Fruit fly (Drosophila melanogaster): ENCODE measurements around the gene mRpL45.

The mRpL45 gene

dm6 chr3R:22596450-22596849 lies 21.8 kb upstream of the mRpL45 start (continued):
- TF ChIP-seq Dip2 (GFP tag; IDR thresholded peaks at IDR 0.05): no peak
- TF ChIP-seq nerfin-2 (GFP tag; IDR thresholded peaks at IDR 0.05; ENCODE audit: partially characterized antibody): no peak
- TF ChIP-seq Hmr (GFP tag; optimal IDR thresholded peaks at IDR 0.05): peak; percentile 74
- TF ChIP-seq CG3995 (GFP tag; optimal IDR thresholded peaks at IDR 0.05): no peak
- peak; percentile 38; the same call in 1 of the 3 replicates for TF ChIP-seq B-H1 (GFP tag; IDR thresholded peaks at IDR 0.05)
- TF ChIP-seq CG7786 (GFP tag; optimal IDR thresholded peaks at IDR 0.05): peak; percentile 32
- peak; percentile 44 for TF ChIP-seq CG8089 (GFP tag; optimal IDR thresholded peaks at IDR 0.05)
- no peak for TF ChIP-seq CG17912 (GFP tag; optimal IDR thresholded peaks at IDR 0.05)
- no peak for TF ChIP-seq CG1602 (GFP tag; optimal IDR thresholded peaks at IDR 0.05)
- TF ChIP-seq CG17568 (GFP tag; optimal IDR thresholded peaks at IDR 0.05): no peak
- TF ChIP-seq CG11723 (GFP tag; optimal IDR thresholded peaks at IDR 0.05): peak; percentile 44
- no peak for TF ChIP-seq Sin3A (optimal IDR thresholded peaks at IDR 0.05)
- no peak for TF ChIP-seq CG16813 (GFP tag; IDR thresholded peaks at IDR 0.05; ENCODE audit: partially characterized antibody)
- peak; percentile 25 for TF ChIP-seq gcm (GFP tag; optimal IDR thresholded peaks at IDR 0.05)
- TF ChIP-seq CG2120 (GFP tag; optimal IDR thresholded peaks at IDR 0.05): no peak
- TF ChIP-seq CG4424 (GFP tag; optimal IDR thresholded peaks at IDR 0.05): no peak
- no peak for TF ChIP-seq CG2129 (GFP tag; IDR thresholded peaks at IDR 0.05; ENCODE audit: partially characterized antibody)
- peak; percentile 38 for TF ChIP-seq grn (GFP tag; optimal IDR thresholded peaks at IDR 0.05)
- TF ChIP-seq crc (GFP tag; optimal IDR thresholded peaks at IDR 0.05): no peak
- TF ChIP-seq tin (GFP tag; optimal IDR thresholded peaks at IDR 0.05): no peak
- peak; percentile 79 for TF ChIP-seq Xrp1 (GFP tag; IDR thresholded peaks at IDR 0.05)
- TF ChIP-seq Fer3 (tag; optimal IDR thresholded peaks at IDR 0.05): peak; percentile 52
- TF ChIP-seq disco-r (GFP tag; optimal IDR thresholded peaks at IDR 0.05): no peak
- peak; percentile 5 for TF ChIP-seq D19A (tag; optimal IDR thresholded peaks at IDR 0.05)
- TF ChIP-seq Ssrp (tag; optimal IDR thresholded peaks at IDR 0.05): no peak
- TF ChIP-seq bab2 (GFP tag; optimal IDR thresholded peaks at IDR 0.05): peak; percentile 61
- no peak for TF ChIP-seq pum (GFP tag; optimal IDR thresholded peaks at IDR 0.05)
- TF ChIP-seq Ada2b (GFP tag; IDR thresholded peaks at IDR 0.05): no peak
- TF ChIP-seq zf30C (GFP tag; optimal IDR thresholded peaks at IDR 0.05): no peak
- peak; percentile 11 for TF ChIP-seq CG12391 (tag; optimal IDR thresholded peaks at IDR 0.05)
- TF ChIP-seq repo (GFP tag; optimal IDR thresholded peaks at IDR 0.05): no peak
- no peak for TF ChIP-seq Deaf1 (tag; optimal IDR thresholded peaks at IDR 0.05)
- TF ChIP-seq Poxn (GFP tag; IDR thresholded peaks at IDR 0.05): no peak
- TF ChIP-seq NC2α (GFP tag; optimal IDR thresholded peaks at IDR 0.05): peak; percentile 32
- 0 out of 2 replicates have a peak, but pooled peaks have one; percentile 12 for TF ChIP-seq CG31441 (GFP tag; IDR thresholded peaks at IDR 0.05)
- TF ChIP-seq aop (GFP tag; IDR thresholded peaks at IDR 0.05): no peak

dm6 chr3R:22597344-22597954 lies 20.8 kb upstream of the mRpL45 start:
- no peak for TF ChIP-seq yki (optimal IDR thresholded peaks at IDR 0.05)
- TF ChIP-seq CG17568 (GFP tag; optimal IDR thresholded peaks at IDR 0.05): no peak
- peak; percentile 79 for TF ChIP-seq nmo (GFP tag; optimal IDR thresholded peaks at IDR 0.05)
- TF ChIP-seq CG8944 (GFP tag; optimal IDR thresholded peaks at IDR 0.05): peak; percentile 56
- peak; percentile 70 for TF ChIP-seq esg (GFP tag; conservative IDR thresholded peaks at IDR 0.05)
- TF ChIP-seq hth (optimal IDR thresholded peaks at IDR 0.05): no peak
- peak; percentile 69 for TF ChIP-seq salm (tag; optimal IDR thresholded peaks at IDR 0.05)
- TF ChIP-seq onecut (GFP tag; IDR thresholded peaks at IDR 0.05): peak; percentile 68
- peak; percentile 12 for TF ChIP-seq NK7.1 (GFP tag; optimal IDR thresholded peaks at IDR 0.05)
- no peak for TF ChIP-seq fu2 (GFP tag; optimal IDR thresholded peaks at IDR 0.05)
- no peak for TF ChIP-seq vfl (GFP tag; optimal IDR thresholded peaks at IDR 0.05)
- TF ChIP-seq cg (GFP tag; optimal IDR thresholded peaks at IDR 0.05): peak; percentile 26
- TF ChIP-seq CG12769 (tag; optimal IDR thresholded peaks at IDR 0.05): no peak
- TF ChIP-seq CG7786 (GFP tag; optimal IDR thresholded peaks at IDR 0.05): peak; percentile 46
- TF ChIP-seq Hsf (GFP tag; optimal IDR thresholded peaks at IDR 0.05): peak; percentile 70
- no peak for TF ChIP-seq Neu2 (GFP tag; optimal IDR thresholded peaks at IDR 0.05; ENCODE audit: borderline replicate concordance)
- no peak for TF ChIP-seq CG7745 (tag; optimal IDR thresholded peaks at IDR 0.05)
- peak; percentile 74 for TF ChIP-seq ssp (GFP tag; IDR thresholded peaks at IDR 0.05)
- no peak for TF ChIP-seq ato (GFP tag; IDR thresholded peaks at IDR 0.05; ENCODE audit: partially characterized antibody)
